Worm (Caenorhabditis elegans) whole organism, mixed stage, embryonic: ENCODE measurements around the gene tmem-131.

Source experiments
- ces-1 ChIP-seq: fragments of 150-350 bp; optimal IDR thresholded peaks from 2 replicates; lab custom pipeline; 2014; ENCODE audit warnings: missing biosample characterization, missing genetic modification reagents, missing genetic modification characterization
- lin-13 ChIP-seq: fragments of 150-350 bp; optimal IDR thresholded peaks from 2 replicates; lab custom pipeline; 2014; ENCODE audit warnings: missing biosample characterization, missing genetic modification characterization
- mep-1 ChIP-seq: fragments of 150-350 bp; optimal IDR thresholded peaks from 2 replicates; lab custom pipeline; 2017; ENCODE audit warnings: missing biosample characterization, missing genetic modification reagents, missing genetic modification characterization, inconsistent platforms
- nhr-237 ChIP-seq: fragments of 150-350 bp; optimal IDR thresholded peaks from 2 replicates; lab custom pipeline; 2014; ENCODE audit warnings: missing biosample characterization, missing genetic modification characterization
- nhr-76 ChIP-seq: sonication (generic microtip); optimal IDR thresholded peaks from 2 replicates; lab custom pipeline; 2017; ENCODE audit warnings: missing biosample characterization, missing genetic modification characterization
- unc-62 ChIP-seq: fragments of 150-350 bp; optimal IDR thresholded peaks from 2 replicates; lab custom pipeline; 2014; ENCODE audit warnings: missing biosample characterization, missing genetic modification reagents, missing genetic modification characterization

- TF ChIP-seq mep-1 (tag; lab: Kevin White, UChicago) (no peak), nhr-237 (tag; lab: Kevin White, UChicago) (no peak), ces-1 (no peak), lin-13 (tag; lab: Kevin White, UChicago) (no peak), unc-62 (GFP tag; lab: Kevin White, UChicago) (no peak), nhr-76 (tag; lab: Kevin White, UChicago) (no peak)
These were observed 25.7 kb upstream of the tmem-131 start for ce11 chrIII:5023642-5024041.
